Worm (Caenorhabditis elegans) whole organism, L2 larva: Measurements from ENCODE around the gene srh-240.

Experiments used
- alr-1 ChIP-seq: fragments of 150-350 bp; optimal IDR thresholded peaks from 2 replicates; lab custom pipeline; 2014; ENCODE audit warnings: missing biosample characterization, missing genetic modification characterization
- aly-2 ChIP-seq: fragments of 150-350 bp; optimal IDR thresholded peaks from 2 replicates; lab custom pipeline; 2014; ENCODE audit warnings: missing biosample characterization, missing genetic modification characterization
- ama-1 ChIP-seq: fragments of 150-350 bp; optimal IDR thresholded peaks from 2 replicates; lab custom pipeline; 2018; ENCODE audit warnings: inconsistent platforms
- crh-2 ChIP-seq: sonication (generic microtip); optimal IDR thresholded peaks from 2 replicates; lab custom pipeline; 2017; ENCODE audit warnings: missing biosample characterization, missing genetic modification characterization
- egl-27 ChIP-seq: sonication (generic microtip); optimal IDR thresholded peaks from 3 replicates; lab custom pipeline; 2017; ENCODE audit warnings: missing biosample characterization, missing genetic modification reagents, missing genetic modification characterization
- lsy-2 ChIP-seq, 2 experiments: fragments of 150-350 bp in 1 of 2; sonication (generic microtip) in 1 of 2; optimal IDR thresholded peaks; 2 replicates each; lab custom pipeline; 2014 to 2017; ENCODE audit warnings: missing biosample characterization in 2 of 2, missing genetic modification characterization in 2 of 2
- nhr-11 ChIP-seq: fragments of 150-350 bp; optimal IDR thresholded peaks from 2 replicates; lab custom pipeline; 2014; ENCODE audit warnings: missing biosample characterization, missing genetic modification characterization
- nhr-129 ChIP-seq: fragments of 150-350 bp; optimal IDR thresholded peaks from 2 replicates; lab custom pipeline; 2014; ENCODE audit warnings: missing biosample characterization, missing genetic modification characterization
- unc-62 ChIP-seq: fragments of 150-350 bp; optimal IDR thresholded peaks from 2 replicates; lab custom pipeline; 2014; ENCODE audit warnings: missing biosample characterization, missing genetic modification reagents, missing genetic modification characterization
- ztf-4 ChIP-seq: fragments of 150-350 bp; optimal IDR thresholded peaks from 2 replicates; lab custom pipeline; 2014; ENCODE audit warnings: missing biosample characterization, missing genetic modification characterization

The srh-240 gene

ce11 chrV:2912901-2913300 is 47.9 kb downstream of the srh-240 start, which contains the start of gene C31B8.9:
Gene C31B8.9 (minus strand): TSS chrV:2913001.
- no peak for TF ChIP-seq alr-1 (tag; lab: Kevin White, UChicago)
- no peak for TF ChIP-seq nhr-129 (tag; lab: Kevin White, UChicago)
- no peak for TF ChIP-seq aly-2 (tag; lab: Kevin White, UChicago)
- no peak for TF ChIP-seq nhr-11
- no peak for TF ChIP-seq unc-62 (GFP tag; lab: Kevin White, UChicago)
- no peak for TF ChIP-seq ama-1

ce11 chrV:2913948-2914347 is 48.9 kb downstream of the srh-240 start, which contains the start of gene srh-146:
Gene srh-146 (plus strand): TSS chrV:2914248.
- TF ChIP-seq nhr-129 (tag; lab: Kevin White, UChicago) = no peak
- no peak for TF ChIP-seq lsy-2 (tag; optimal IDR thresholded peaks at IDR 0.05; lab: Kevin White, UChicago)
- TF ChIP-seq egl-27 (tag; lab: Kevin White, UChicago) = no peak
- TF ChIP-seq crh-2 (tag; lab: Kevin White, UChicago) = no peak
- no peak for TF ChIP-seq ztf-4 (tag; lab: Kevin White, UChicago)
